Worm (Caenorhabditis elegans) whole organism, L4 larva: Measurements from ENCODE around the gene srg-68.

ENCODE experiments used
- T20F7.1 ChIP-seq: fragments of 200-800 bp; sonication (Bioruptor generic); optimal IDR thresholded peaks from 2 replicates; lab custom pipeline; 2018; ENCODE audit warnings: mild to moderate bottlenecking, missing genetic modification characterization, missing compliant biosample characterization
- aly-2 ChIP-seq: sonication (generic microtip); optimal IDR thresholded peaks from 2 replicates; lab custom pipeline; 2018; ENCODE audit warnings: missing biosample characterization, missing genetic modification characterization
- mdt-29 ChIP-seq: fragments of 200-800 bp; sonication (Bioruptor generic); IDR thresholded peaks from 2 replicates; pipeline ENCODE4 v1.3.6; 2022; ENCODE audit warnings: missing genetic modification reagents, missing genetic modification characterization, missing compliant biosample characterization
- pha-4 ChIP-seq, 2 experiments: fragments of 150-350 bp in 1 of 2; fragments of 200-800 bp in 1 of 2; sonication (Bioruptor generic) in 1 of 2; IDR thresholded peaks in 1 of 2; optimal IDR thresholded peaks in 1 of 2; 2 replicates each; pipeline versions ENCODE4 v1.3.6 to Lab custom; 2014 to 2022; ENCODE audit warnings: missing genetic modification characterization in 2 of 2, missing genetic modification reagents in 2 of 2, missing biosample characterization in 1 of 2, missing compliant biosample characterization in 1 of 2

- no peak for TF ChIP-seq T20F7.1 (GFP tag; lab: Kevin White, UChicago)
- TF ChIP-seq aly-2 (tag; lab: Kevin White, UChicago) = no peak
- no peak for TF ChIP-seq pha-4 (GFP tag; IDR thresholded peaks at IDR 0.05; lab: Robert Waterston, UW)
- no peak for TF ChIP-seq pha-4 (tag; optimal IDR thresholded peaks at IDR 0.05; lab: Kevin White, UChicago)
- TF ChIP-seq mdt-29 (GFP tag; lab: Robert Waterston, UW) = no peak
Measured at ce11 chrV:5447057-5447456, 18.2 kb downstream of the srg-68 start.
